Worm (Caenorhabditis elegans): ENCODE results near the gene Y38C1AA.12.

ce11 chrIV:231673-232072 lies 39.6 kb downstream of the Y38C1AA.12 start, which contains the start of gene gtf-2H1:
- TF ChIP-seq nhr-77 (tag; optimal IDR thresholded peaks at IDR 0.05), result no peak
- TF ChIP-seq ceh-82 (tag; optimal IDR thresholded peaks at IDR 0.05), result no peak
- TF ChIP-seq aly-2 (tag; optimal IDR thresholded peaks at IDR 0.05), result no peak
- no peak for TF ChIP-seq lin-13 (GFP tag; optimal IDR thresholded peaks at IDR 0.05)
- TF ChIP-seq R02D3.7 (tag; optimal IDR thresholded peaks at IDR 0.05), result no peak
- no peak for TF ChIP-seq elt-1 (tag; optimal IDR thresholded peaks at IDR 0.05)
- no peak for TF ChIP-seq crh-2 (tag; optimal IDR thresholded peaks at IDR 0.05)
- no peak for TF ChIP-seq blmp-1 (tag; optimal IDR thresholded peaks at IDR 0.05; ENCODE audit: insufficient read depth)

Data from whole organism, L2 larva.